Worm (Caenorhabditis elegans): ENCODE results near the gene sre-5.

ce11 chrIV:3570612-3571011, 5.6 kb downstream of the sre-5 start:
- no peak for TF ChIP-seq snpc-4 (tag; optimal IDR thresholded peaks at IDR 0.05)
- no peak for TF ChIP-seq unc-62 (GFP tag; optimal IDR thresholded peaks at IDR 0.05)

Measured in whole organism, mixed stage, embryonic.